Fruit fly (Drosophila melanogaster) whole organism, embryonic: ENCODE results near the gene CG10353.
A peak's percentile ranks its signal among the peaks of the same experiment; 100 is the strongest.

ENCODE experiments used
- CG1602 ChIP-seq: fragments of 200-800 bp; sonication (Bioruptor generic); optimal IDR thresholded peaks from 3 replicates; lab custom pipeline; 2016; ENCODE audit warnings: missing biosample characterization, missing genetic modification characterization
- CG1647 ChIP-seq: fragments of 200-800 bp; sonication (Bioruptor generic); optimal IDR thresholded peaks from 3 replicates; lab custom pipeline; 2016; ENCODE audit warnings: missing biosample characterization, missing genetic modification characterization
- CG17385 ChIP-seq: fragments of 200-800 bp; sonication (Bioruptor generic); optimal IDR thresholded peaks from 3 replicates; lab custom pipeline; 2018; ENCODE audit warnings: missing biosample characterization, mild to moderate bottlenecking, missing genetic modification characterization
- CG18619 ChIP-seq: fragments of 200-800 bp; sonication (Bioruptor generic); optimal IDR thresholded peaks from 3 replicates; lab custom pipeline; 2017; ENCODE audit warnings: missing biosample characterization, mild to moderate bottlenecking, missing genetic modification characterization
- Hr51 ChIP-seq, 2 experiments: fragments of 200-800 bp; sonication (Bioruptor generic); optimal IDR thresholded peaks; 2 replicates in 1 of 2; 3 replicates in 1 of 2; lab custom pipeline; 2016 to 2018; ENCODE audit warnings: missing biosample characterization in 2 of 2, missing genetic modification characterization in 2 of 2, mild to moderate bottlenecking in 1 of 2, moderate library complexity in 1 of 2
- Jarid2 ChIP-seq: fragments of 200-800 bp; sonication (Bioruptor generic); optimal IDR thresholded peaks from 3 replicates; lab custom pipeline; 2017; ENCODE audit warnings: mild to moderate bottlenecking, missing biosample characterization, missing genetic modification reagents, missing genetic modification characterization
- chm ChIP-seq: fragments of 200-800 bp; sonication (Bioruptor generic); IDR thresholded peaks from 2 replicates; pipeline ENCODE4 v1.3.6; 2022; ENCODE audit warnings: missing biosample characterization, missing genetic modification characterization
- insv ChIP-seq, 2 experiments: fragments of 200-800 bp; sonication (Bioruptor generic); optimal IDR thresholded peaks; 3 replicates each; lab custom pipeline; 2016 to 2018; ENCODE audit warnings: missing biosample characterization in 2 of 2, missing genetic modification characterization in 2 of 2
- klu ChIP-seq: fragments of 200-800 bp; sonication (Bioruptor generic); IDR thresholded peaks from 2 replicates; pipeline ENCODE4 v1.3.6; 2022; ENCODE audit warnings: missing biosample characterization, missing genetic modification characterization
- nerfin-1 ChIP-seq: fragments of 200-800 bp; sonication (Bioruptor generic); optimal IDR thresholded peaks from 3 replicates; lab custom pipeline; 2019; ENCODE audit warnings: missing biosample characterization, mild to moderate bottlenecking, missing genetic modification characterization, moderate library complexity
- pzg ChIP-seq: fragments of 200-800 bp; sonication (Bioruptor generic); optimal IDR thresholded peaks from 3 replicates; lab custom pipeline; 2018; ENCODE audit warnings: missing biosample characterization, mild to moderate bottlenecking, missing genetic modification characterization, moderate library complexity
- stc ChIP-seq: fragments of 200-800 bp; sonication (Bioruptor generic); IDR thresholded peaks from 2 replicates; pipeline ENCODE4 v1.3.6; 2022; ENCODE audit warnings: missing biosample characterization, missing genetic modification characterization
- tio ChIP-seq: fragments of 200-800 bp; sonication (Bioruptor generic); optimal IDR thresholded peaks from 2 replicates; lab custom pipeline; 2017; ENCODE audit warnings: missing biosample characterization, missing genetic modification characterization, inconsistent platforms

DNA sequence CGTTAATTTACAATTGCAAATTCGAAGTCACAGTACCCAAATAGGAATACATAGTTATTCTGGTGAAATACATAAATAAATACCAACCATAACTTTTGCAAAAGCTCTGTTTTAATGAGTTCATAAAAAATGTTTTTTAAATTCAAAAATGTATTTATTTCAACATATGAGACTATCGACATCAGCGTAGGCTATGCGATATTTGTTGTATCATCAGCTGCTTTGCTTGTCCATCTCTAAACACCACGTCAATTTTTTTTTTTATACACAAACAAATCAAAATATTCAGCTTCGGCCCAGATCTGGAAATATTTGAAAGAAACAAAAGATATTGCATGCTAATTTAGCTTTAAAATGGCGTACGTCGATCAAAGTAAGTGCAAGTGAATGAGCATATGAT lies 1.2 kb upstream of the CG10353 start, which contains the start of gene CG1840:
- TF ChIP-seq chm (GFP tag; lab: Robert Waterston, UW) (no peak), CG17385 (GFP tag; lab: Kevin White, UChicago) (no peak), pzg (GFP tag; lab: Kevin White, UChicago) (peak; percentile 32), tio (no peak), CG1647 (no peak), stc (GFP tag; lab: Robert Waterston, UW) (no peak), CG1602 (GFP tag; lab: Kevin White, UChicago) (no peak), Hr51 (GFP tag; optimal IDR thresholded peaks at IDR 0.05; lab: Kevin White, UChicago) (no peak), CG18619 (GFP tag; lab: Kevin White, UChicago) (no peak), klu (GFP tag; lab: Robert Waterston, UW) (no peak), Jarid2 (GFP tag; lab: Kevin White, UChicago) (no peak), insv (GFP tag; optimal IDR thresholded peaks at IDR 0.05; lab: Kevin White, UChicago) (no peak), nerfin-1 (tag; lab: Kevin White, UChicago) (no peak)
